Fruit fly (Drosophila melanogaster): ENCODE results near the gene Or35a.

dm6 chr2L:15643791-15644190 lies 20.4 kb upstream of the Or35a start:
- TF ChIP-seq br (GFP tag; optimal IDR thresholded peaks at IDR 0.05) (no peak), OdsH (GFP tag; optimal IDR thresholded peaks at IDR 0.05) (no peak), usp (GFP tag; optimal IDR thresholded peaks at IDR 0.05) (no peak), h (GFP tag; optimal IDR thresholded peaks at IDR 0.05) (no peak), psq (GFP tag; optimal IDR thresholded peaks at IDR 0.05) (no peak), woc (GFP tag; optimal IDR thresholded peaks at IDR 0.05) (no peak), brk (GFP tag; optimal IDR thresholded peaks at IDR 0.05) (no peak), N (GFP tag; optimal IDR thresholded peaks at IDR 0.05) (no peak), Myc (optimal IDR thresholded peaks at IDR 0.05) (peak; percentile 3)
